Worm (Caenorhabditis elegans) whole organism, late embryonic: ENCODE data around the gene str-155.

Experiments used
- C38D4.7 ChIP-seq: fragments of 200-800 bp; sonication (Bioruptor generic); optimal IDR thresholded peaks from 2 replicates; lab custom pipeline; 2018; ENCODE audit warnings: mild to moderate bottlenecking, missing genetic modification characterization, moderate library complexity, missing compliant biosample characterization
- K09A11.1 ChIP-seq: sonication (generic microtip); optimal IDR thresholded peaks from 2 replicates; lab custom pipeline; 2017; ENCODE audit warnings: antibody characterized with exemption, mild to moderate bottlenecking, missing genetic modification characterization, missing compliant biosample characterization; ENCODE audit not compliant: insufficient read depth
- T23F11.4 ChIP-seq: fragments of 200-800 bp; sonication (Bioruptor generic); optimal IDR thresholded peaks from 2 replicates; lab custom pipeline; 2018; ENCODE audit warnings: mild to moderate bottlenecking, missing genetic modification characterization, missing compliant biosample characterization
- Y22D7AL.16 ChIP-seq: sonication (generic microtip); optimal IDR thresholded peaks from 2 replicates; lab custom pipeline; 2016; ENCODE audit warnings: missing genetic modification characterization, missing compliant biosample characterization
- ahr-1 ChIP-seq: sonication (generic microtip); optimal IDR thresholded peaks from 2 replicates; lab custom pipeline; 2016; ENCODE audit warnings: missing genetic modification characterization, missing compliant biosample characterization
- ceh-14 ChIP-seq: sonication (generic microtip); optimal IDR thresholded peaks from 2 replicates; lab custom pipeline; 2016; ENCODE audit warnings: missing genotype, missing genetic modification characterization, missing compliant biosample characterization
- ceh-24 ChIP-seq: sonication (generic microtip); optimal IDR thresholded peaks from 2 replicates; lab custom pipeline; 2016; ENCODE audit warnings: mild to moderate bottlenecking, missing genetic modification characterization, missing compliant biosample characterization
- ceh-31 ChIP-seq: sonication (generic microtip); optimal IDR thresholded peaks from 2 replicates; lab custom pipeline; 2016; ENCODE audit warnings: missing genetic modification characterization, missing compliant biosample characterization
- ceh-34 ChIP-seq: sonication (generic microtip); optimal IDR thresholded peaks from 2 replicates; lab custom pipeline; 2016; ENCODE audit warnings: mild to moderate bottlenecking, missing genetic modification characterization, missing compliant biosample characterization
- ceh-45 ChIP-seq: fragments of 200-800 bp; sonication (Bioruptor generic); IDR thresholded peaks from 2 replicates; pipeline ENCODE4 v1.3.6; 2022; ENCODE audit warnings: missing genetic modification reagents, missing genetic modification characterization, missing compliant biosample characterization
- ceh-6 ChIP-seq: fragments of 200-800 bp; sonication (Bioruptor generic); optimal IDR thresholded peaks from 2 replicates; lab custom pipeline; 2018; ENCODE audit warnings: mild to moderate bottlenecking, missing genetic modification characterization, missing compliant biosample characterization
- ceh-9 ChIP-seq: sonication (generic microtip); optimal IDR thresholded peaks from 2 replicates; lab custom pipeline; 2016; ENCODE audit warnings: mild to moderate bottlenecking, missing genetic modification characterization, inconsistent platforms, missing compliant biosample characterization
- dmd-4 ChIP-seq: sonication (generic microtip); optimal IDR thresholded peaks from 2 replicates; lab custom pipeline; 2016; ENCODE audit warnings: borderline replicate concordance, missing genetic modification characterization, missing compliant biosample characterization
- elt-2 ChIP-seq: sonication (generic microtip); optimal IDR thresholded peaks from 2 replicates; lab custom pipeline; 2016; ENCODE audit warnings: missing genetic modification reagents, missing genetic modification characterization, missing compliant biosample characterization
- elt-4 ChIP-seq: sonication (generic microtip); optimal IDR thresholded peaks from 2 replicates; lab custom pipeline; 2016; ENCODE audit warnings: missing genetic modification characterization, missing compliant biosample characterization
- fax-1 ChIP-seq: sonication (generic microtip); optimal IDR thresholded peaks from 2 replicates; lab custom pipeline; 2016; ENCODE audit warnings: missing genotype, missing genetic modification characterization, missing compliant biosample characterization
- fkh-6 ChIP-seq: sonication (generic microtip); optimal IDR thresholded peaks from 2 replicates; lab custom pipeline; 2016; ENCODE audit warnings: missing genetic modification characterization, missing compliant biosample characterization
- hlh-15 ChIP-seq: sonication (generic microtip); optimal IDR thresholded peaks from 2 replicates; lab custom pipeline; 2016; ENCODE audit warnings: missing genetic modification characterization, missing compliant biosample characterization
- hlh-30 ChIP-seq: sonication (generic microtip); optimal IDR thresholded peaks from 2 replicates; lab custom pipeline; 2017; ENCODE audit warnings: antibody characterized with exemption, missing genetic modification characterization, missing compliant biosample characterization; ENCODE audit not compliant: insufficient read depth
- hlh-8 ChIP-seq: sonication (generic microtip); optimal IDR thresholded peaks from 2 replicates; lab custom pipeline; 2016; ENCODE audit warnings: missing genotype, missing genetic modification characterization, missing compliant biosample characterization
- lim-6 ChIP-seq: sonication (generic microtip); optimal IDR thresholded peaks from 2 replicates; lab custom pipeline; 2016; ENCODE audit warnings: missing genetic modification characterization, missing compliant biosample characterization
- madf-2 ChIP-seq: sonication (generic microtip); optimal IDR thresholded peaks from 2 replicates; lab custom pipeline; 2017; ENCODE audit warnings: missing genetic modification characterization, missing compliant biosample characterization
- mec-3 ChIP-seq: sonication (generic microtip); optimal IDR thresholded peaks from 2 replicates; lab custom pipeline; 2016; ENCODE audit warnings: borderline replicate concordance, missing genetic modification characterization, missing compliant biosample characterization
- nhr-11 ChIP-seq: fragments of 150-350 bp; optimal IDR thresholded peaks from 2 replicates; lab custom pipeline; 2014; ENCODE audit warnings: missing biosample characterization, missing genetic modification characterization
- nhr-232 ChIP-seq: sonication (generic microtip); optimal IDR thresholded peaks from 2 replicates; lab custom pipeline; 2016; ENCODE audit warnings: missing genetic modification characterization, missing compliant biosample characterization
- npax-4 ChIP-seq: sonication (generic microtip); optimal IDR thresholded peaks from 2 replicates; lab custom pipeline; 2016; ENCODE audit warnings: missing genetic modification characterization, missing compliant biosample characterization
- odd-2 ChIP-seq: sonication (generic microtip); optimal IDR thresholded peaks from 2 replicates; lab custom pipeline; 2017; ENCODE audit warnings: antibody characterized with exemption, mild to moderate bottlenecking, missing genetic modification characterization, missing compliant biosample characterization
- pat-9 ChIP-seq: fragments of 200-800 bp; sonication (Bioruptor generic); optimal IDR thresholded peaks from 2 replicates; lab custom pipeline; 2018; ENCODE audit warnings: mild to moderate bottlenecking, missing genetic modification characterization, moderate library complexity, missing compliant biosample characterization
- pha-2 ChIP-seq: sonication (generic microtip); optimal IDR thresholded peaks from 2 replicates; lab custom pipeline; 2017; ENCODE audit warnings: mild to moderate bottlenecking, missing genetic modification characterization, missing compliant biosample characterization
- pqm-1 ChIP-seq: sonication (generic microtip); optimal IDR thresholded peaks from 2 replicates; lab custom pipeline; 2016; ENCODE audit warnings: missing genetic modification characterization, missing compliant biosample characterization
- sox-2 ChIP-seq: fragments of 200-800 bp; sonication (Bioruptor generic); IDR thresholded peaks from 2 replicates; pipeline ENCODE4 v1.3.6; 2022; ENCODE audit warnings: missing genetic modification reagents, missing genetic modification characterization, missing compliant biosample characterization
- sox-4 ChIP-seq: sonication (generic microtip); optimal IDR thresholded peaks from 2 replicates; lab custom pipeline; 2017; ENCODE audit warnings: mild to moderate bottlenecking, missing genetic modification characterization, inconsistent platforms, missing compliant biosample characterization
- tbx-2 ChIP-seq: sonication (generic microtip); optimal IDR thresholded peaks from 2 replicates; lab custom pipeline; 2016; ENCODE audit warnings: missing genetic modification characterization, missing compliant biosample characterization
- tbx-7 ChIP-seq: sonication (generic microtip); optimal IDR thresholded peaks from 2 replicates; lab custom pipeline; 2016; ENCODE audit warnings: missing genotype, missing genetic modification characterization, missing compliant biosample characterization
- ttx-3 ChIP-seq: sonication (generic microtip); optimal IDR thresholded peaks from 2 replicates; lab custom pipeline; 2016; ENCODE audit warnings: missing genetic modification reagents, missing genetic modification characterization, missing compliant biosample characterization
- unc-3 ChIP-seq, 2 experiments: fragments of 200-800 bp in 1 of 2; sonication (Bioruptor generic) in 1 of 2; sonication (generic microtip) in 1 of 2; conservative IDR thresholded peaks in 1 of 2; optimal IDR thresholded peaks in 1 of 2; 2 replicates each; pipeline versions ENCODE4 v1.3.6 to Lab custom; 2016 to 2022; ENCODE audit warnings: missing compliant biosample characterization in 2 of 2, missing genetic modification characterization in 2 of 2, missing genetic modification reagents in 1 of 2
- unc-42 ChIP-seq: sonication (generic microtip); optimal IDR thresholded peaks from 2 replicates; lab custom pipeline; 2016; ENCODE audit warnings: missing genotype, missing genetic modification characterization, missing compliant biosample characterization
- unc-86 ChIP-seq: sonication (generic microtip); optimal IDR thresholded peaks from 2 replicates; lab custom pipeline; 2016; ENCODE audit warnings: missing genetic modification characterization, missing compliant biosample characterization

The str-155 gene

ce11 chrIV:4945771-4946170 lies 30.0 kb downstream of the str-155 start, which contains the start of gene str-169:
Gene str-169 (plus strand): TSS chrIV:4946071.
- TF ChIP-seq mec-3 (tag; lab: Kevin White, UChicago): no peak
- TF ChIP-seq odd-2: no peak
- no peak for TF ChIP-seq sox-2
- TF ChIP-seq pha-2 (tag; lab: Kevin White, UChicago): no peak
- TF ChIP-seq ceh-31: no peak
- no peak for TF ChIP-seq madf-2
- TF ChIP-seq ceh-45: no peak
- no peak for TF ChIP-seq dmd-4 (tag; lab: Kevin White, UChicago)
- no peak for TF ChIP-seq unc-86
- no peak for TF ChIP-seq ceh-34 (tag; lab: Kevin White, UChicago)
- no peak for TF ChIP-seq npax-4 (tag; lab: Kevin White, UChicago)
- TF ChIP-seq elt-2 (tag; lab: Kevin White, UChicago): no peak
- TF ChIP-seq unc-3 (GFP tag; conservative IDR thresholded peaks at IDR 0.05; lab: Robert Waterston, UW): no peak
- TF ChIP-seq unc-3 (tag; optimal IDR thresholded peaks at IDR 0.05; lab: Kevin White, UChicago): no peak
- TF ChIP-seq hlh-8 (tag; lab: Kevin White, UChicago): no peak
- no peak for TF ChIP-seq ceh-9 (tag; lab: Kevin White, UChicago)
- no peak for TF ChIP-seq C38D4.7 (GFP tag; lab: Kevin White, UChicago)
- no peak for TF ChIP-seq elt-4
- TF ChIP-seq fax-1 (tag; lab: Kevin White, UChicago): no peak
- TF ChIP-seq tbx-7 (tag; lab: Kevin White, UChicago): no peak
- TF ChIP-seq sox-4 (tag; lab: Kevin White, UChicago): no peak

ce11 chrIV:4953887-4954286 lies 38.1 kb downstream of the str-155 start, which contains the start of gene str-163:
Gene str-163 (plus strand): TSS chrIV:4954187.
- TF ChIP-seq nhr-232 (tag; lab: Kevin White, UChicago): no peak
- no peak for TF ChIP-seq pat-9 (tag; lab: Kevin White, UChicago)
- no peak for TF ChIP-seq pqm-1
- no peak for TF ChIP-seq dmd-4 (tag; lab: Kevin White, UChicago)
- TF ChIP-seq nhr-11 (tag; lab: Kevin White, UChicago): no peak
- no peak for TF ChIP-seq ceh-31

- TF ChIP-seq lim-6 (tag; lab: Kevin White, UChicago) (no peak), ahr-1 (tag; lab: Kevin White, UChicago) (no peak), dmd-4 (tag; lab: Kevin White, UChicago) (no peak), elt-2 (tag; lab: Kevin White, UChicago) (no peak), hlh-8 (tag; lab: Kevin White, UChicago) (no peak), ttx-3 (tag; lab: Kevin White, UChicago) (no peak), mec-3 (tag; lab: Kevin White, UChicago) (no peak), K09A11.1 (tag; lab: Kevin White, UChicago) (no peak), ceh-24 (tag; lab: Kevin White, UChicago) (no peak), ceh-6 (no peak), sox-2 (no peak), fkh-6 (tag; lab: Kevin White, UChicago) (no peak), T23F11.4 (GFP tag; lab: Kevin White, UChicago) (no peak), ceh-14 (tag; lab: Kevin White, UChicago) (no peak), elt-4 (no peak), Y22D7AL.16 (tag; lab: Kevin White, UChicago) (no peak)
Observed at ce11 chrIV:4960623-4961022, 44.8 kb downstream of the str-155 start, which contains the start of gene str-164. Gene str-164 (plus strand): TSS chrIV:4960735.

- TF ChIP-seq elt-2 (tag; lab: Kevin White, UChicago) (no peak), hlh-15 (tag; lab: Kevin White, UChicago) (no peak), ceh-14 (tag; lab: Kevin White, UChicago) (no peak), madf-2 (no peak), K09A11.1 (tag; lab: Kevin White, UChicago) (no peak), hlh-30 (tag; lab: Kevin White, UChicago) (no peak), Y22D7AL.16 (tag; lab: Kevin White, UChicago) (no peak), nhr-232 (tag; lab: Kevin White, UChicago) (no peak), ceh-31 (no peak), nhr-11 (tag; lab: Kevin White, UChicago) (no peak), tbx-2 (tag; lab: Kevin White, UChicago) (no peak), unc-42 (tag; lab: Kevin White, UChicago) (no peak), tbx-7 (tag; lab: Kevin White, UChicago) (no peak), fax-1 (tag; lab: Kevin White, UChicago) (no peak)
Observed at ce11 chrIV:4963834-4964233, 48.0 kb downstream of the str-155 start, which contains the start of gene txt-3. Gene txt-3 (plus strand): TSS chrIV:4963958.
